Fruit fly (Drosophila melanogaster) Kc167 (cell line): ENCODE measurements around the gene Sec63.

Experiments
- h ChIP-seq: fragments of >200 bp; optimal IDR thresholded peaks from 3 replicates; lab custom pipeline; 2018; ENCODE audit warnings: missing external identifiers
- psq ChIP-seq: fragments of >200 bp; optimal IDR thresholded peaks from 2 replicates; lab custom pipeline; 2017; ENCODE audit warnings: missing external identifiers

DNA sequence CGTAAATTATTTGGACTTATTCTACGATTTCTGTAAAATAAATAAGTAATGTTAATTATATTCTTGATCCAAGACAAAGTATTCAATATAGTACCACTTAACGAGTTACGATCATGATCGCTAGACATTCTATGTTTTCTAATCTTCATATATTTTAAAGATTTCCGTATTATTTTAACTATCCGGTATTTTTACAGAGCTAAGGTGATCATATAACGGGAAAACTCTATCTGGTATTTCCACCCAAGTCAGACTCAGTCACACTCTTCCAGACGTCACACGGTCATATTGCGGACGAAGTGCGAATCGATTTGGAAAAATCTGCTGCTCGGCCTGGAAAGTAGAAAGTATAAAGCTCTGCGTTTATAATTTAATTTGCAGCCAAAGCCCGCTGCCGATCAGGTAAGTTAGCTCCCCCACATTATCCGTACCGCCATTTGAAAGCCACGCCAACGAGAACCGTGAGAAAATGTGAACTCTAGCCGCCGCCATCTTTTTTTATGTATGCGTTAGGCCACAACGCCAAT, 21.1 kb upstream of the Sec63 start, which contains the start of the genes lark and eco:
- no peak for TF ChIP-seq h
- TF ChIP-seq psq, result no peak
